Worm (Caenorhabditis elegans): ENCODE measurements around the gene C15H9.5.

Gene C15H9.5

ce11 chrX:6107962-6108361 is 14.9 kb downstream of the C15H9.5 start (continued):
- TF ChIP-seq bed-1 (GFP tag; IDR thresholded peaks at IDR 0.05) (no peak), let-526 (GFP tag; IDR thresholded peaks at IDR 0.05) (no peak), nfya-1 (tag; optimal IDR thresholded peaks at IDR 0.05; ENCODE audit: borderline replicate concordance, insufficient read depth) (no peak)

ce11 chrX:6109288-6109770 is 16.2 kb downstream of the C15H9.5 start, which contains the start of gene kynu-1:
TSS of gene kynu-1 (minus strand) at chrX:6109338.
- TF ChIP-seq nhr-80 (tag; optimal IDR thresholded peaks at IDR 0.05) (peak; percentile 45), athp-1 (tag; optimal IDR thresholded peaks at IDR 0.05) (no peak)

ce11 chrX:6112817-6113216 is 19.7 kb downstream of the C15H9.5 start, which contains the start of gene prx-3:
TSS of gene prx-3 (minus strand) at chrX:6112917.
- TF ChIP-seq ztf-28 (GFP tag; IDR thresholded peaks at IDR 0.05), result no peak
- no peak for TF ChIP-seq ceh-58 (GFP tag; IDR thresholded peaks at IDR 0.05)
- no peak for TF ChIP-seq attf-5 (GFP tag; optimal IDR thresholded peaks at IDR 0.05)
- TF ChIP-seq lin-40 (tag; optimal IDR thresholded peaks at IDR 0.05), result no peak
- TF ChIP-seq ekl-4 (GFP tag; IDR thresholded peaks at IDR 0.05), result no peak
- no peak for TF ChIP-seq hmg-1.2 (GFP tag; IDR thresholded peaks at IDR 0.05)
- TF ChIP-seq ztf-26 (tag; optimal IDR thresholded peaks at IDR 0.05), result no peak
- no peak for TF ChIP-seq F37B4.10 (GFP tag; IDR thresholded peaks at IDR 0.05)

- no peak for TF ChIP-seq ceh-58 (GFP tag; IDR thresholded peaks at IDR 0.05)
- no peak for TF ChIP-seq C17E4.6 (GFP tag; IDR thresholded peaks at IDR 0.05)
- TF ChIP-seq nhr-90 (tag; optimal IDR thresholded peaks at IDR 0.05), result no peak
- TF ChIP-seq Y67H2A.10 (GFP tag; conservative IDR thresholded peaks at IDR 0.05), result no peak
- TF ChIP-seq attf-3 (GFP tag; conservative IDR thresholded peaks at IDR 0.05), result no peak
- TF ChIP-seq ceh-100 (GFP tag; IDR thresholded peaks at IDR 0.05), result no peak
Measured at ce11 chrX:6115502-6115901, 22.4 kb downstream of the C15H9.5 start, which contains the start of gene C15H9.3. TSS of gene C15H9.3 (plus strand) at chrX:6115802.

- TF ChIP-seq nhr-80 (tag; optimal IDR thresholded peaks at IDR 0.05) (peak; percentile 56), F39B2.1 (GFP tag; IDR thresholded peaks at IDR 0.05) (no peak)
Measured at ce11 chrX:6118086-6118825, 25.2 kb downstream of the C15H9.5 start, which contains the start of gene C15H9.2. TSS of gene C15H9.2 (plus strand) at chrX:6118526.

ce11 chrX:6121279-6121678 is 28.2 kb downstream of the C15H9.5 start:
- TF ChIP-seq lag-1 (GFP tag; IDR thresholded peaks at IDR 0.05) (no peak), pha-4 (tag; optimal IDR thresholded peaks at IDR 0.05) (peak; percentile 28)

- TF ChIP-seq B0019.2 (GFP tag; conservative IDR thresholded peaks at IDR 0.05) (no peak), snpc-3.4 (tag; optimal IDR thresholded peaks at IDR 0.05) (no peak), aptf-3 (GFP tag; IDR thresholded peaks at IDR 0.05) (no peak), nhr-120 (GFP tag; IDR thresholded peaks at IDR 0.05) (no peak), ekl-4 (GFP tag; IDR thresholded peaks at IDR 0.05) (no peak), lir-1 (GFP tag; conservative IDR thresholded peaks at IDR 0.05) (no peak), hrde-1 (tag; optimal IDR thresholded peaks at IDR 0.05; ENCODE audit: borderline replicate concordance) (no peak), hlh-12 (tag; optimal IDR thresholded peaks at IDR 0.05) (no peak), egl-18 (GFP tag; IDR thresholded peaks at IDR 0.05) (no peak), snpc-1.3 (tag; optimal IDR thresholded peaks at IDR 0.05; ENCODE audit: insufficient read depth) (no peak), lsy-27 (tag; optimal IDR thresholded peaks at IDR 0.05; ENCODE audit: borderline replicate concordance, insufficient read depth) (no peak), F39B2.1 (GFP tag; IDR thresholded peaks at IDR 0.05) (no peak)
Measured at ce11 chrX:6122026-6122425, 28.9 kb downstream of the C15H9.5 start, which contains the start of gene nnt-1. TSS of gene nnt-1 (plus strand) at chrX:6122311.

Measured in whole organism, young adult.